Worm (Caenorhabditis elegans) whole organism, mixed stage, embryonic: ENCODE data around the gene F28A10.5.
"Not testable (repeated sequence)": the region's sequence is repeated elsewhere in the genome, so short reads cannot be mapped to it uniquely, and the experiment has no call there.

Source experiments
- ces-1 ChIP-seq: fragments of 150-350 bp; optimal IDR thresholded peaks from 2 replicates; lab custom pipeline; 2014; ENCODE audit warnings: missing biosample characterization, missing genetic modification reagents, missing genetic modification characterization
- nhr-28 ChIP-seq: fragments of 150-350 bp; optimal IDR thresholded peaks from 2 replicates; lab custom pipeline; 2014; ENCODE audit warnings: missing biosample characterization, missing genetic modification characterization
- ztf-11 ChIP-seq: fragments of 150-350 bp; optimal IDR thresholded peaks from 2 replicates; lab custom pipeline; 2014; ENCODE audit warnings: missing biosample characterization, missing genetic modification characterization

ce11 chrII:822730-823129 is 27.7 kb downstream of the F28A10.5 start, which contains the start of gene msrp-4:
- not testable (repeated sequence) for TF ChIP-seq ztf-11; ces-1 (GFP tag; lab: Kevin White, UChicago); nhr-28
